Worm (Caenorhabditis elegans): ENCODE data around the gene M70.1.

Gene M70.1

ce11 chrIV:2219334-2219755 is 26.3 kb upstream of the M70.1 start (continued):
- TF ChIP-seq egl-18 (GFP tag; IDR thresholded peaks at IDR 0.05) (peak; percentile 90), dox-1 (GFP tag; IDR thresholded peaks at IDR 0.05) (peak; percentile 96), athp-1 (tag; optimal IDR thresholded peaks at IDR 0.05) (peak; percentile 84), egrh-3 (GFP tag; IDR thresholded peaks at IDR 0.05) (peak; percentile 98), ets-4 (GFP tag; optimal IDR thresholded peaks at IDR 0.05) (peak; percentile 78), die-1 (tag; optimal IDR thresholded peaks at IDR 0.05) (peak; percentile 54), hmg-20 (GFP tag; IDR thresholded peaks at IDR 0.05) (peak; percentile 76; the same call in 1 of the 2 replicates), nhr-90 (tag; optimal IDR thresholded peaks at IDR 0.05) (peak; percentile 49), Y53F4B.3 (GFP tag; IDR thresholded peaks at IDR 0.05) (no peak), madf-10 (tag; optimal IDR thresholded peaks at IDR 0.05) (peak; percentile 95), F55B11.4 (tag; optimal IDR thresholded peaks at IDR 0.05; ENCODE audit: borderline replicate concordance, insufficient read depth) (no peak), B0336.3 (GFP tag; IDR thresholded peaks at IDR 0.05) (peak; percentile 99), ceh-27 (GFP tag; optimal IDR thresholded peaks at IDR 0.05) (peak; percentile 86), lag-1 (GFP tag; IDR thresholded peaks at IDR 0.05) (peak; percentile 79; the same call in 1 of the 2 replicates), ztf-22 (GFP tag; optimal IDR thresholded peaks at IDR 0.05) (peak; percentile 94), tbp1 (GFP tag; optimal IDR thresholded peaks at IDR 0.05) (peak; percentile 73), lsl-1 (GFP tag; optimal IDR thresholded peaks at IDR 0.05) (peak; percentile 7), bed-2 (GFP tag; IDR thresholded peaks at IDR 0.05) (peak; percentile 62; the same call in 1 of the 2 replicates), T07F8.4 (tag; optimal IDR thresholded peaks at IDR 0.05) (no peak), F10E7.11 (tag; optimal IDR thresholded peaks at IDR 0.05) (peak; percentile 14), let-526 (GFP tag; IDR thresholded peaks at IDR 0.05) (peak; percentile 93), nfyb-1 (GFP tag; IDR thresholded peaks at IDR 0.05) (peak; percentile 96), T26A5.8 (tag; optimal IDR thresholded peaks at IDR 0.05) (peak; percentile 23), him-1 (tag; optimal IDR thresholded peaks at IDR 0.05) (no peak), nhr-120 (GFP tag; IDR thresholded peaks at IDR 0.05) (0 out of 2 replicates have a peak, but pooled peaks have one; percentile 30), F57A8.1 (GFP tag; optimal IDR thresholded peaks at IDR 0.05) (peak; percentile 32), pbrm-1 (GFP tag; IDR thresholded peaks at IDR 0.05) (peak; percentile 92), ceh-40 (GFP tag; IDR thresholded peaks at IDR 0.05) (no peak), bed-1 (GFP tag; IDR thresholded peaks at IDR 0.05) (no peak), repo-1 (tag; optimal IDR thresholded peaks at IDR 0.05) (peak; percentile 95), madf-6 (GFP tag; IDR thresholded peaks at IDR 0.05) (peak; percentile 29; the same call in 1 of the 2 replicates), zim-3 (tag; optimal IDR thresholded peaks at IDR 0.05) (no peak), Y56A3A.18 (GFP tag; IDR thresholded peaks at IDR 0.05) (peak; percentile 71; the same call in 1 of the 2 replicates), ztf-26 (tag; optimal IDR thresholded peaks at IDR 0.05) (peak; percentile 99), nhr-80 (tag; optimal IDR thresholded peaks at IDR 0.05) (peak; percentile 75), K12H6.12 (tag; optimal IDR thresholded peaks at IDR 0.05) (peak; percentile 98), mel-28 (tag; optimal IDR thresholded peaks at IDR 0.05; ENCODE audit: borderline replicate concordance) (peak; percentile 71), attf-6 (GFP tag; IDR thresholded peaks at IDR 0.05) (no peak), tlf-1 (GFP tag; optimal IDR thresholded peaks at IDR 0.05) (peak; percentile 95), ceh-100 (GFP tag; IDR thresholded peaks at IDR 0.05) (peak; percentile 33; the same call in 1 of the 2 replicates), lin-54 (GFP tag; optimal IDR thresholded peaks at IDR 0.05) (peak; percentile 84), hlh-26 (GFP tag; conservative IDR thresholded peaks at IDR 0.05) (no peak), K11D2.4 (GFP tag; IDR thresholded peaks at IDR 0.05) (peak; percentile 97), lin-35 (GFP tag; optimal IDR thresholded peaks at IDR 0.05) (peak in 1 of 3 experiments; percentile 82), attf-5 (GFP tag; optimal IDR thresholded peaks at IDR 0.05) (peak; percentile 92), zfh-2 (GFP tag; conservative IDR thresholded peaks at IDR 0.05) (peak; percentile 100), rec-8 (tag; optimal IDR thresholded peaks at IDR 0.05) (no peak), B0035.1 (tag; optimal IDR thresholded peaks at IDR 0.05) (peak; percentile 68)

All from whole organism, young adult.